Fruit fly (Drosophila melanogaster) S2 (cell line): ENCODE measurements around the gene Hexim.

Experiments used
- CG8478 ChIP-seq: fragments of >200 bp; optimal IDR thresholded peaks from 2 replicates; lab custom pipeline; 2018
- CTCF ChIP-seq, 2 experiments: fragments of >200 bp; optimal IDR thresholded peaks; 2 replicates each; lab custom pipeline; 2018

dm6 chr3R:14662989-14663500 is 3.8 kb downstream of the Hexim start, which contains the start of the genes Rad17 and BigH1:
- TF ChIP-seq CTCF (optimal IDR thresholded peaks at IDR 0.05; lab: Kevin White, UChicago) (no peak), CG8478 (lab: Kevin White, UChicago) (no peak)
